Fruit fly (Drosophila melanogaster) whole organism, embryonic: ENCODE data around the gene Klp10A.
A peak's percentile ranks its signal among the peaks of the same experiment; 100 is the strongest.

Experiments
- Abd-B ChIP-seq: fragments of 200-800 bp; sonication (Bioruptor generic); optimal IDR thresholded peaks from 2 replicates; lab custom pipeline; 2018; ENCODE audit warnings: missing biosample characterization, mild to moderate bottlenecking, missing genetic modification characterization, moderate library complexity
- Bteb2 ChIP-seq: fragments of 200-800 bp; sonication (Bioruptor generic); optimal IDR thresholded peaks from 2 replicates; lab custom pipeline; 2016; ENCODE audit warnings: missing biosample characterization, missing genetic modification characterization
- CG10209 ChIP-seq: fragments of 200-800 bp; sonication (Bioruptor generic); optimal IDR thresholded peaks from 3 replicates; lab custom pipeline; 2017; ENCODE audit warnings: missing biosample characterization, mild to moderate bottlenecking, missing genetic modification characterization, missing genetic modification reagents
- CG11560 ChIP-seq: fragments of 200-800 bp; sonication (Bioruptor generic); IDR thresholded peaks from 3 replicates; pipeline ENCODE4 v1.3.6; 2022; ENCODE audit warnings: missing biosample characterization, missing genetic modification characterization
- CG12104 ChIP-seq: fragments of 200-800 bp; sonication (Bioruptor generic); optimal IDR thresholded peaks from 3 replicates; lab custom pipeline; 2016; ENCODE audit warnings: missing biosample characterization, missing genetic modification characterization
- CG12744 ChIP-seq: fragments of 200-800 bp; sonication (Bioruptor generic); optimal IDR thresholded peaks from 2 replicates; lab custom pipeline; 2016; ENCODE audit warnings: missing biosample characterization, missing genetic modification characterization
- CG12942 ChIP-seq: fragments of 200-800 bp; sonication (Bioruptor generic); optimal IDR thresholded peaks from 3 replicates; lab custom pipeline; 2016; ENCODE audit warnings: missing biosample characterization, missing genetic modification characterization
- CG13894 ChIP-seq: fragments of 200-800 bp; sonication (Bioruptor generic); optimal IDR thresholded peaks from 3 replicates; lab custom pipeline; 2018; ENCODE audit warnings: missing biosample characterization, mild to moderate bottlenecking, missing genetic modification characterization, moderate library complexity
- CG14441 ChIP-seq: fragments of 200-800 bp; sonication (Bioruptor generic); IDR thresholded peaks from 2 replicates; pipeline ENCODE4 v1.3.6; 2022; ENCODE audit warnings: missing biosample characterization, missing genetic modification characterization
- CG15601 ChIP-seq: fragments of 200-800 bp; sonication (Bioruptor generic); optimal IDR thresholded peaks from 3 replicates; lab custom pipeline; 2019; ENCODE audit warnings: missing biosample characterization, mild to moderate bottlenecking, missing genetic modification characterization, moderate library complexity
- CG18011 ChIP-seq: fragments of 200-800 bp; sonication (Bioruptor generic); optimal IDR thresholded peaks from 2 replicates; lab custom pipeline; 2017; ENCODE audit warnings: missing biosample characterization, missing genetic modification characterization, mild to moderate bottlenecking, moderate library complexity, missing genotype
- CG18619 ChIP-seq: fragments of 200-800 bp; sonication (Bioruptor generic); optimal IDR thresholded peaks from 3 replicates; lab custom pipeline; 2017; ENCODE audit warnings: missing biosample characterization, mild to moderate bottlenecking, missing genetic modification characterization
- CG2199 ChIP-seq: fragments of 200-800 bp; sonication (Bioruptor generic); IDR thresholded peaks from 3 replicates; pipeline ENCODE4 v1.3.6; 2022; ENCODE audit warnings: missing biosample characterization, missing genetic modification characterization
- CG3281 ChIP-seq: fragments of 200-800 bp; sonication (Bioruptor generic); optimal IDR thresholded peaks from 3 replicates; lab custom pipeline; 2017; ENCODE audit warnings: missing biosample characterization, mild to moderate bottlenecking, missing genetic modification characterization
- CG6683 ChIP-seq: fragments of 200-800 bp; sonication (Bioruptor generic); optimal IDR thresholded peaks from 2 replicates; lab custom pipeline; 2017; ENCODE audit warnings: missing biosample characterization, mild to moderate bottlenecking, missing genetic modification characterization, missing genetic modification reagents
- CG6813 ChIP-seq: fragments of 200-800 bp; sonication (Bioruptor generic); optimal IDR thresholded peaks from 2 replicates; lab custom pipeline; 2017; ENCODE audit warnings: missing biosample characterization, missing genetic modification characterization, mild to moderate bottlenecking, moderate library complexity, missing genetic modification reagents
- CG7556 ChIP-seq: fragments of 200-800 bp; sonication (Bioruptor generic); optimal IDR thresholded peaks from 2 replicates; lab custom pipeline; 2017; ENCODE audit warnings: missing biosample characterization, mild to moderate bottlenecking, missing genetic modification characterization
- CG8944 ChIP-seq: fragments of 200-800 bp; sonication (Bioruptor generic); optimal IDR thresholded peaks from 3 replicates; lab custom pipeline; 2016; ENCODE audit warnings: missing biosample characterization, missing genetic modification characterization
- CG9876 ChIP-seq: fragments of 200-800 bp; sonication (Bioruptor generic); optimal IDR thresholded peaks from 2 replicates; lab custom pipeline; 2016; ENCODE audit warnings: missing biosample characterization, missing genetic modification characterization
- Camta ChIP-seq: fragments of 200-800 bp; sonication (Bioruptor generic); optimal IDR thresholded peaks from 2 replicates; lab custom pipeline; 2016; ENCODE audit warnings: missing biosample characterization, missing genetic modification characterization
- Dbx ChIP-seq: fragments of 200-800 bp; sonication (Bioruptor generic); IDR thresholded peaks from 3 replicates; pipeline ENCODE4 v1.3.6; 2022; ENCODE audit warnings: missing biosample characterization, missing genetic modification characterization
- E2f1 ChIP-seq: fragments of 200-800 bp; sonication (Bioruptor generic); IDR thresholded peaks from 2 replicates; pipeline ENCODE4 v1.3.6; 2022; ENCODE audit warnings: missing biosample characterization, missing genetic modification characterization
- Elba2 ChIP-seq: fragments of 200-800 bp; sonication (Bioruptor generic); optimal IDR thresholded peaks from 3 replicates; lab custom pipeline; 2016; ENCODE audit warnings: missing biosample characterization, missing genetic modification characterization
- Ets65A ChIP-seq: fragments of 200-800 bp; sonication (Bioruptor generic); peaks from one replicate; lab custom pipeline; 2016; ENCODE audit warnings: missing biosample characterization, missing genetic modification characterization
- H15 ChIP-seq: fragments of 200-800 bp; sonication (Bioruptor generic); IDR thresholded peaks from 3 replicates; pipeline ENCODE4 v1.3.6; 2022; ENCODE audit warnings: missing biosample characterization, missing genetic modification characterization
- H2.0 ChIP-seq: fragments of 200-800 bp; sonication (Bioruptor generic); IDR thresholded peaks from 2 replicates; pipeline ENCODE4 v1.3.6; 2022; ENCODE audit warnings: missing biosample characterization, missing genetic modification characterization
- Hand ChIP-seq: fragments of 200-800 bp; sonication (Bioruptor generic); optimal IDR thresholded peaks from 2 replicates; lab custom pipeline; 2017; ENCODE audit warnings: mild to moderate bottlenecking, missing biosample characterization, missing genetic modification reagents, missing genetic modification characterization
- Hsf ChIP-seq: fragments of 200-800 bp; sonication (Bioruptor generic); optimal IDR thresholded peaks from 3 replicates; lab custom pipeline; 2016; ENCODE audit warnings: missing biosample characterization, missing genetic modification characterization
- Lim3 ChIP-seq: fragments of 200-800 bp; sonication (Bioruptor generic); IDR thresholded peaks from 2 replicates; pipeline ENCODE4 v1.3.6; 2022; ENCODE audit warnings: missing biosample characterization, missing genetic modification characterization
- NC2α ChIP-seq: fragments of 200-800 bp; sonication (Bioruptor generic); optimal IDR thresholded peaks from 2 replicates; lab custom pipeline; 2016; ENCODE audit warnings: missing biosample characterization, missing genetic modification characterization
- NC2β ChIP-seq: fragments of 200-800 bp; sonication (Bioruptor generic); optimal IDR thresholded peaks from 2 replicates; lab custom pipeline; 2016; ENCODE audit warnings: missing biosample characterization, missing genetic modification characterization
- NFAT ChIP-seq: fragments of 200-800 bp; sonication (Bioruptor generic); IDR thresholded peaks from 2 replicates; pipeline ENCODE4 v1.3.6; 2022; ENCODE audit warnings: missing biosample characterization, missing genetic modification characterization
- Oaz ChIP-seq: fragments of 200-800 bp; sonication (Bioruptor generic); IDR thresholded peaks from 2 replicates; pipeline ENCODE4 v1.3.6; 2022; ENCODE audit warnings: missing biosample characterization, missing genetic modification characterization
- Usf ChIP-seq: fragments of 200-800 bp; sonication (Bioruptor generic); optimal IDR thresholded peaks from 2 replicates; lab custom pipeline; 2017; ENCODE audit warnings: missing genotype, missing biosample characterization, missing genetic modification characterization
- ac ChIP-seq: fragments of 200-800 bp; sonication (Bioruptor generic); optimal IDR thresholded peaks from 3 replicates; lab custom pipeline; 2017; ENCODE audit warnings: missing biosample characterization, mild to moderate bottlenecking, missing genetic modification characterization
- ase ChIP-seq: fragments of 200-800 bp; sonication (Bioruptor generic); IDR thresholded peaks from 3 replicates; pipeline ENCODE4 v1.3.6; 2022; ENCODE audit warnings: missing biosample characterization, missing genetic modification characterization
- ash1 ChIP-seq: fragments of 200-800 bp; sonication (Bioruptor generic); optimal IDR thresholded peaks from 2 replicates; lab custom pipeline; 2018; ENCODE audit warnings: missing biosample characterization, mild to moderate bottlenecking, missing genetic modification characterization
- bowl ChIP-seq: fragments of 200-800 bp; sonication (Bioruptor generic); IDR thresholded peaks from 2 replicates; pipeline ENCODE4 v1.3.6; 2022; ENCODE audit warnings: missing biosample characterization, missing genetic modification characterization
- crol ChIP-seq: fragments of 200-800 bp; sonication (Bioruptor generic); IDR thresholded peaks from 2 replicates; pipeline ENCODE4 v1.3.6; 2022; ENCODE audit warnings: missing biosample characterization, missing genetic modification characterization
- gfzf ChIP-seq: fragments of 200-800 bp; sonication (Bioruptor generic); optimal IDR thresholded peaks from 2 replicates; lab custom pipeline; 2016; ENCODE audit warnings: missing biosample characterization, mild to moderate bottlenecking, missing genetic modification characterization, moderate library complexity
- grau ChIP-seq: fragments of 200-800 bp; optimal IDR thresholded peaks from 3 replicates; lab custom pipeline; 2019; ENCODE audit warnings: missing biosample characterization, mild to moderate bottlenecking, missing genetic modification characterization, moderate library complexity
- grn ChIP-seq: fragments of 200-800 bp; sonication (Bioruptor generic); optimal IDR thresholded peaks from 3 replicates; lab custom pipeline; 2017; ENCODE audit warnings: missing biosample characterization, missing genetic modification characterization
- gro ChIP-seq: fragments of 200-800 bp; sonication (Bioruptor generic); optimal IDR thresholded peaks from 2 replicates; lab custom pipeline; 2016; ENCODE audit warnings: missing biosample characterization, missing genetic modification characterization
- gt ChIP-seq: fragments of 200-800 bp; sonication (Bioruptor generic); IDR thresholded peaks from 2 replicates; pipeline ENCODE4 v1.3.6; 2022; ENCODE audit warnings: missing biosample characterization, missing genetic modification characterization
- nerfin-1 ChIP-seq: fragments of 200-800 bp; sonication (Bioruptor generic); optimal IDR thresholded peaks from 3 replicates; lab custom pipeline; 2019; ENCODE audit warnings: missing biosample characterization, mild to moderate bottlenecking, missing genetic modification characterization, moderate library complexity
- psq ChIP-seq: fragments of 200-800 bp; sonication (Bioruptor generic); optimal IDR thresholded peaks from 2 replicates; lab custom pipeline; 2017; ENCODE audit warnings: missing biosample characterization, missing genetic modification characterization
- sc ChIP-seq, 3 experiments: fragments of >200 bp in 2 of 3; fragments of 200-800 bp in 1 of 3; sonication (Bioruptor generic) in 1 of 3; optimal IDR thresholded peaks; 2 replicates in 2 of 3; 3 replicates in 1 of 3; lab custom pipeline; 2017; ENCODE audit warnings: mild to moderate bottlenecking in 1 of 3, missing biosample characterization in 1 of 3, missing genetic modification characterization in 1 of 3, missing genetic modification reagents in 1 of 3
- slbo ChIP-seq: fragments of 200-800 bp; sonication (Bioruptor generic); IDR thresholded peaks from 2 replicates; pipeline ENCODE4 v1.3.6; 2022; ENCODE audit warnings: missing biosample characterization, missing genetic modification characterization
- slp2 ChIP-seq: fragments of 200-800 bp; sonication (Bioruptor generic); optimal IDR thresholded peaks from 2 replicates; lab custom pipeline; 2016; ENCODE audit warnings: missing biosample characterization, missing genetic modification characterization
- tgo ChIP-seq: fragments of 200-800 bp; sonication (Bioruptor generic); IDR thresholded peaks from 3 replicates; pipeline ENCODE4 v1.3.6; 2022; ENCODE audit warnings: missing biosample characterization, missing genetic modification characterization
- ttk ChIP-seq: fragments of 200-800 bp; sonication (Bioruptor generic); IDR thresholded peaks from 2 replicates; pipeline ENCODE4 v2.1.2; 2022; ENCODE audit warnings: missing biosample characterization, missing genetic modification characterization
- wor ChIP-seq: fragments of 200-800 bp; sonication (Bioruptor generic); IDR thresholded peaks from 2 replicates; pipeline ENCODE4 v1.3.6; 2022; ENCODE audit warnings: missing biosample characterization, missing genetic modification characterization

Klp10A gene

dm6 chrX:11149201-11149600, 12.3 kb upstream of the Klp10A start, which contains the start of gene Lint-1 (continued):
- TF ChIP-seq CG9876 (no peak), wor (no peak), nerfin-1 (tag; lab: Kevin White, UChicago) (no peak), H15 (GFP tag; lab: Robert Waterston, UW) (no peak), NC2α (GFP tag; lab: Kevin White, UChicago) (no peak), CG10209 (GFP tag; lab: Kevin White, UChicago) (no peak), Dbx (no peak), NC2β (GFP tag; lab: Kevin White, UChicago) (no peak), CG12744 (GFP tag; lab: Kevin White, UChicago) (no peak), CG11560 (tag; lab: Robert Waterston, UW) (no peak), Hsf (GFP tag; lab: Kevin White, UChicago) (peak; percentile 5), CG18011 (no peak), ash1 (no peak), E2f1 (no peak), bowl (GFP tag; lab: Robert Waterston, UW) (no peak), gro (GFP tag; lab: Kevin White, UChicago) (no peak), gfzf (GFP tag; lab: Kevin White, UChicago) (peak; percentile 9), Usf (GFP tag; lab: Kevin White, UChicago) (no peak), CG12942 (GFP tag; lab: Kevin White, UChicago) (no peak), CG15601 (no peak), crol (GFP tag; lab: Robert Waterston, UW) (no peak), slbo (GFP tag; lab: Robert Waterston, UW) (peak; percentile 41; the same call in 1 of the 2 replicates), Hand (GFP tag; lab: Kevin White, UChicago) (no peak), H2.0 (GFP tag; lab: Robert Waterston, UW) (0 out of 2 replicates have a peak, but pooled peaks have one; percentile 31), CG3281 (GFP tag; lab: Kevin White, UChicago) (no peak), CG14441 (GFP tag; lab: Robert Waterston, UW) (0 out of 2 replicates have a peak, but pooled peaks have one; percentile 38), grn (no peak), sc (optimal IDR thresholded peaks at IDR 0.05; lab: Kevin White, UChicago) (no peak), sc (GFP tag; optimal IDR thresholded peaks at IDR 0.05; lab: Kevin White, UChicago) (no peak), tgo (no peak), grau (no peak), ase (GFP tag; lab: Robert Waterston, UW) (no peak), CG13894 (tag; lab: Kevin White, UChicago) (no peak), Elba2 (GFP tag; lab: Kevin White, UChicago) (no peak), gt (GFP tag; lab: Robert Waterston, UW) (no peak), CG6813 (GFP tag; lab: Kevin White, UChicago) (no peak), CG2199 (no peak), CG6683 (GFP tag; lab: Kevin White, UChicago) (no peak), Oaz (GFP tag; lab: Robert Waterston, UW) (no peak), CG18619 (GFP tag; lab: Kevin White, UChicago) (no peak), ttk (GFP tag; lab: Robert Waterston, UW) (no peak), NFAT (GFP tag; lab: Robert Waterston, UW) (0 out of 2 replicates have a peak, but pooled peaks have one; percentile 45), Camta (peak; percentile 26), CG7556 (GFP tag; lab: Kevin White, UChicago) (no peak), Abd-B (GFP tag; lab: Kevin White, UChicago) (no peak), ac (GFP tag; lab: Kevin White, UChicago) (no peak), Bteb2 (GFP tag; lab: Kevin White, UChicago) (no peak), slp2 (GFP tag; lab: Kevin White, UChicago) (no peak), Lim3 (no peak), Ets65A (GFP tag; lab: Kevin White, UChicago) (peak; percentile 64), CG12104 (no peak), CG8944 (no peak), psq (GFP tag; lab: Kevin White, UChicago) (no peak)
